Worm (Caenorhabditis elegans) whole organism, L4 larva: ENCODE measurements around the gene lips-10.

Source experiments
- F26F4.8 ChIP-seq: fragments of 200-800 bp; sonication (Bioruptor generic); conservative IDR thresholded peaks from 2 replicates; pipeline ENCODE4 v1.3.6; 2022; ENCODE audit warnings: missing genetic modification characterization, missing compliant biosample characterization
- egl-27 ChIP-seq: sonication (generic microtip); optimal IDR thresholded peaks from 3 replicates; lab custom pipeline; 2017; ENCODE audit warnings: missing biosample characterization, missing genetic modification reagents, missing genetic modification characterization

ce11 chrII:8441519-8441918, 2.6 kb downstream of the lips-10 start:
- TF ChIP-seq F26F4.8 (GFP tag; lab: Robert Waterston, UW) (peak; percentile 99), egl-27 (tag; lab: Kevin White, UChicago) (no peak)
